Worm (Caenorhabditis elegans): ENCODE results near the gene Y14H12A.1.

Gene Y14H12A.1

ce11 chrII:3967061-3967460 is 25.9 kb upstream of the Y14H12A.1 start:
- TF ChIP-seq dpl-1 (GFP tag; optimal IDR thresholded peaks at IDR 0.05) (no peak), zip-4 (GFP tag; optimal IDR thresholded peaks at IDR 0.05) (no peak), zag-1 (tag; optimal IDR thresholded peaks at IDR 0.05) (no peak), fkh-8 (tag; optimal IDR thresholded peaks at IDR 0.05) (no peak), nhr-47 (tag; optimal IDR thresholded peaks at IDR 0.05) (no peak), jun-1 (tag; optimal IDR thresholded peaks at IDR 0.05) (no peak), sox-4 (tag; optimal IDR thresholded peaks at IDR 0.05) (no peak), snu-23 (GFP tag; optimal IDR thresholded peaks at IDR 0.05) (no peak), mdl-1 (tag; optimal IDR thresholded peaks at IDR 0.05) (no peak)

- TF ChIP-seq sup-37 (GFP tag; optimal IDR thresholded peaks at IDR 0.05): no peak
- no peak for TF ChIP-seq C16A3.4 (tag; optimal IDR thresholded peaks at IDR 0.05)
- TF ChIP-seq fos-1 (tag; optimal IDR thresholded peaks at IDR 0.05): no peak
Observed at ce11 chrII:3968070-3968469, 24.9 kb upstream of the Y14H12A.1 start.

ce11 chrII:3968808-3969207 is 24.2 kb upstream of the Y14H12A.1 start:
- TF ChIP-seq blmp-1 (tag; optimal IDR thresholded peaks at IDR 0.05) (no peak), ceh-8 (GFP tag; optimal IDR thresholded peaks at IDR 0.05) (peak; percentile 10)

ce11 chrII:3972153-3972552 is 20.8 kb upstream of the Y14H12A.1 start, which contains the start of gene K10G6.9:
TSS of gene K10G6.9 (plus strand) at chrII:3972262.
- no peak for TF ChIP-seq efl-1 (optimal IDR thresholded peaks at IDR 0.05)
- TF ChIP-seq efl-1 (GFP tag; optimal IDR thresholded peaks at IDR 0.05 in 1 of 2): peak in 1 of 2 experiments; percentile 3
- TF ChIP-seq lsy-2 (tag; optimal IDR thresholded peaks at IDR 0.05): no peak
- no peak for TF ChIP-seq unc-62 (GFP tag; optimal IDR thresholded peaks at IDR 0.05)
- TF ChIP-seq aly-2 (tag; optimal IDR thresholded peaks at IDR 0.05): peak; percentile 16
- no peak for TF ChIP-seq ama-1 (optimal IDR thresholded peaks at IDR 0.05)

ce11 chrII:3974953-3975352 is 18.0 kb upstream of the Y14H12A.1 start, which contains the start of gene cank-26:
TSS of gene cank-26 (minus strand) at chrII:3975065.
- TF ChIP-seq lin-14 (GFP tag; optimal IDR thresholded peaks at IDR 0.05) (peak; percentile 2), nhr-76 (tag; optimal IDR thresholded peaks at IDR 0.05) (no peak), fkh-8 (tag; optimal IDR thresholded peaks at IDR 0.05) (peak; percentile 3)

ce11 chrII:3975942-3976341 is 17.1 kb upstream of the Y14H12A.1 start, which contains the start of gene dos-2:
TSS of gene dos-2 (plus strand) at chrII:3976242.
- no peak for TF ChIP-seq hpl-2 (GFP tag; optimal IDR thresholded peaks at IDR 0.05)

ce11 chrII:3978198-3978597 is 14.8 kb upstream of the Y14H12A.1 start:
- TF ChIP-seq ces-1 (GFP tag; optimal IDR thresholded peaks at IDR 0.05) (no peak), zip-4 (GFP tag; optimal IDR thresholded peaks at IDR 0.05) (no peak), tbx-2 (tag; optimal IDR thresholded peaks at IDR 0.05) (no peak), efl-1 (optimal IDR thresholded peaks at IDR 0.05) (no peak), efl-1 (GFP tag; optimal IDR thresholded peaks at IDR 0.05 in 1 of 2) (peak in 1 of 2 experiments; percentile 61), ceh-88 (GFP tag; IDR thresholded peaks at IDR 0.05) (no peak)

- TF ChIP-seq ceh-8 (GFP tag; optimal IDR thresholded peaks at IDR 0.05) (no peak), efl-1 (optimal IDR thresholded peaks at IDR 0.05) (no peak), efl-1 (GFP tag; optimal IDR thresholded peaks at IDR 0.05 in 1 of 2) (peak in 1 of 2 experiments; percentile 20)
Observed at ce11 chrII:3980373-3980772, 12.6 kb upstream of the Y14H12A.1 start.

ce11 chrII:3982313-3982712 is 10.7 kb upstream of the Y14H12A.1 start, which contains the start of gene lin-31:
TSS of gene lin-31 (plus strand) at chrII:3982549.
- TF ChIP-seq sox-4 (tag; optimal IDR thresholded peaks at IDR 0.05) (no peak), fkh-8 (tag; optimal IDR thresholded peaks at IDR 0.05) (no peak), lin-35 (GFP tag; optimal IDR thresholded peaks at IDR 0.05) (no peak), snu-23 (GFP tag; optimal IDR thresholded peaks at IDR 0.05) (no peak), aha-1 (tag; optimal IDR thresholded peaks at IDR 0.05) (no peak), mef-2 (tag; optimal IDR thresholded peaks at IDR 0.05) (no peak), ama-1 (optimal IDR thresholded peaks at IDR 0.05) (no peak), unc-86 (tag; optimal IDR thresholded peaks at IDR 0.05) (no peak), nhr-20 (tag; optimal IDR thresholded peaks at IDR 0.05) (no peak), ztf-4 (tag; optimal IDR thresholded peaks at IDR 0.05) (no peak), nhr-19 (GFP tag; conservative IDR thresholded peaks at IDR 0.05) (no peak), egl-13 (tag; optimal IDR thresholded peaks at IDR 0.05) (no peak), lin-39 (tag; optimal IDR thresholded peaks at IDR 0.05) (no peak), nhr-11 (tag; optimal IDR thresholded peaks at IDR 0.05) (no peak), lsy-2 (tag; optimal IDR thresholded peaks at IDR 0.05) (no peak), ceh-82 (tag; optimal IDR thresholded peaks at IDR 0.05) (no peak)
